Fruit fly (Drosophila melanogaster): ENCODE results near the gene CG9386.

Gene CG9386

dm6 chr3R:9573812-9574587 is 18.8 kb upstream of the CG9386 start, which contains the start of gene CG9399 (continued):
- peak; percentile 81 for TF ChIP-seq CG10565 (GFP tag; optimal IDR thresholded peaks at IDR 0.05)
- TF ChIP-seq Lhr (GFP tag; optimal IDR thresholded peaks at IDR 0.05) = peak; percentile 96
- TF ChIP-seq CG9215 (GFP tag; IDR thresholded peaks at IDR 0.05) = peak; percentile 92
- TF ChIP-seq salm (tag; optimal IDR thresholded peaks at IDR 0.05) = peak; percentile 94
- TF ChIP-seq CG12659 (GFP tag; optimal IDR thresholded peaks at IDR 0.05) = peak; percentile 99
- TF ChIP-seq sd (tag; optimal IDR thresholded peaks at IDR 0.05) = peak; percentile 84
- TF ChIP-seq Dref (GFP tag; IDR thresholded peaks at IDR 0.05) = peak; percentile 43; the same call in 1 of the 2 replicates
- peak; percentile 93 for TF ChIP-seq shn (GFP tag; optimal IDR thresholded peaks at IDR 0.05)
- peak; percentile 92; the same call in 2 of the 3 replicates for TF ChIP-seq sr (GFP tag; IDR thresholded peaks at IDR 0.05)
- no peak for TF ChIP-seq HLHmδ (GFP tag; optimal IDR thresholded peaks at IDR 0.05)
- peak; percentile 96 for TF ChIP-seq CG16815 (GFP tag; optimal IDR thresholded peaks at IDR 0.05)
- TF ChIP-seq CG6813 (GFP tag; optimal IDR thresholded peaks at IDR 0.05) = peak; percentile 94
- TF ChIP-seq Ets97D (GFP tag; optimal IDR thresholded peaks at IDR 0.05) = peak; percentile 94
- peak; percentile 95 for TF ChIP-seq CG11085 (GFP tag; IDR thresholded peaks at IDR 0.05)
- TF ChIP-seq CG5953 (GFP tag; IDR thresholded peaks at IDR 0.05) = peak; percentile 98
- TF ChIP-seq Hr78 (GFP tag; optimal IDR thresholded peaks at IDR 0.05) = peak in 1 of 2 experiments; percentile 82
- peak; percentile 91 for TF ChIP-seq Poxn (GFP tag; IDR thresholded peaks at IDR 0.05)
- TF ChIP-seq gsb (GFP tag; IDR thresholded peaks at IDR 0.05) = peak; percentile 94
- TF ChIP-seq Xbp1 (GFP tag; optimal IDR thresholded peaks at IDR 0.05) = peak; percentile 99
- TF ChIP-seq cg (GFP tag; optimal IDR thresholded peaks at IDR 0.05) = peak; percentile 94
- peak; percentile 99 for TF ChIP-seq CG12391 (tag; optimal IDR thresholded peaks at IDR 0.05)
- TF ChIP-seq CG14014 (GFP tag; IDR thresholded peaks at IDR 0.05) = peak; percentile 98
- peak; percentile 97 for TF ChIP-seq dmrt11E (tag; optimal IDR thresholded peaks at IDR 0.05)
- TF ChIP-seq Meics (GFP tag; optimal IDR thresholded peaks at IDR 0.05) = peak; percentile 95
- TF ChIP-seq CG2199 (GFP tag; IDR thresholded peaks at IDR 0.05) = peak; percentile 96
- peak; percentile 98 for TF ChIP-seq Hr3 (GFP tag; optimal IDR thresholded peaks at IDR 0.05)
- TF ChIP-seq Rfx (GFP tag; IDR thresholded peaks at IDR 0.05) = peak; percentile 99
- TF ChIP-seq mld (GFP tag; IDR thresholded peaks at IDR 0.05; ENCODE audit: partially characterized antibody) = no peak
- peak; percentile 89 for TF ChIP-seq toy (GFP tag; IDR thresholded peaks at IDR 0.05)
- peak; percentile 97 for TF ChIP-seq bcd (GFP tag; optimal IDR thresholded peaks at IDR 0.05)
- TF ChIP-seq mirr (GFP tag; optimal IDR thresholded peaks at IDR 0.05) = peak; percentile 79
- TF ChIP-seq disco-r (GFP tag; optimal IDR thresholded peaks at IDR 0.05) = peak; percentile 84
- TF ChIP-seq gcm2 (GFP tag; optimal IDR thresholded peaks at IDR 0.05) = peak; percentile 96
- peak; percentile 94 for TF ChIP-seq danr (GFP tag; IDR thresholded peaks at IDR 0.05)
- TF ChIP-seq CG11247 (GFP tag; IDR thresholded peaks at IDR 0.05) = peak; percentile 98
- peak; percentile 85 for TF ChIP-seq nom (GFP tag; optimal IDR thresholded peaks at IDR 0.05)
- peak; percentile 94 for TF ChIP-seq CG9437 (GFP tag; optimal IDR thresholded peaks at IDR 0.05)
- TF ChIP-seq PHDP (tag; optimal IDR thresholded peaks at IDR 0.05) = peak; percentile 97
- peak; percentile 96 for TF ChIP-seq CG11695 (GFP tag; IDR thresholded peaks at IDR 0.05)
- peak; percentile 93 for TF ChIP-seq CG13296 (GFP tag; optimal IDR thresholded peaks at IDR 0.05)
- peak; percentile 77 for TF ChIP-seq crol (GFP tag; IDR thresholded peaks at IDR 0.05)
- peak; percentile 44; the same call in 1 of the 2 replicates for TF ChIP-seq inv (GFP tag; IDR thresholded peaks at IDR 0.05; ENCODE audit: partially characterized antibody)
- TF ChIP-seq Bgb (GFP tag; IDR thresholded peaks at IDR 0.05; ENCODE audit: partially characterized antibody) = peak; percentile 65; the same call in 1 of the 2 replicates
- peak; percentile 91 for TF ChIP-seq Antp (GFP tag; optimal IDR thresholded peaks at IDR 0.05)
- peak; percentile 84 for TF ChIP-seq CG17802 (tag; optimal IDR thresholded peaks at IDR 0.05)
- peak; percentile 78 for TF ChIP-seq CG9876 (GFP tag; optimal IDR thresholded peaks at IDR 0.05)
- TF ChIP-seq Mad (GFP tag; optimal IDR thresholded peaks at IDR 0.05) = peak; percentile 98
- peak; percentile 93 for TF ChIP-seq jigr1 (GFP tag; IDR thresholded peaks at IDR 0.05)

All from whole organism, embryonic.